Fruit fly (Drosophila melanogaster) whole organism, embryonic: ENCODE data around the gene Coq5.

Experiments
- Ada2b ChIP-seq: fragments of 200-800 bp; sonication (Bioruptor generic); IDR thresholded peaks from 2 replicates; pipeline ENCODE4 v1.3.6; 2022; ENCODE audit warnings: missing biosample characterization, missing genetic modification characterization
- Awh ChIP-seq: fragments of 200-800 bp; sonication (Bioruptor generic); IDR thresholded peaks from 2 replicates; pipeline ENCODE4, ENCODE4 v1.3.6; 2022; ENCODE audit warnings: missing biosample characterization, missing genetic modification characterization
- B-H2 ChIP-seq: fragments of 200-800 bp; sonication (Bioruptor generic); optimal IDR thresholded peaks from 2 replicates; lab custom pipeline; 2018; ENCODE audit warnings: missing biosample characterization, mild to moderate bottlenecking, missing genetic modification characterization
- CG10274 ChIP-seq: fragments of 200-800 bp; sonication (Bioruptor generic); optimal IDR thresholded peaks from 3 replicates; lab custom pipeline; 2017; ENCODE audit warnings: missing biosample characterization, mild to moderate bottlenecking, missing genetic modification characterization
- CG10431 ChIP-seq: fragments of 200-800 bp; sonication (Bioruptor generic); optimal IDR thresholded peaks from 3 replicates; lab custom pipeline; 2018; ENCODE audit warnings: missing biosample characterization, mild to moderate bottlenecking, missing genetic modification characterization
- CG1233 ChIP-seq: fragments of 200-800 bp; sonication (Bioruptor generic); optimal IDR thresholded peaks from 4 replicates; lab custom pipeline; 2018; ENCODE audit warnings: missing biosample characterization, mild to moderate bottlenecking, missing genetic modification characterization
- CG12391 ChIP-seq: fragments of 200-800 bp; sonication (Bioruptor generic); optimal IDR thresholded peaks from 3 replicates; lab custom pipeline; 2018; ENCODE audit warnings: missing biosample characterization, mild to moderate bottlenecking, missing genetic modification characterization, moderate library complexity
- CG13624 ChIP-seq: fragments of 200-800 bp; sonication (Bioruptor generic); optimal IDR thresholded peaks from 2 replicates; lab custom pipeline; 2016; ENCODE audit warnings: missing biosample characterization, missing genetic modification characterization
- CG1602 ChIP-seq: fragments of 200-800 bp; sonication (Bioruptor generic); optimal IDR thresholded peaks from 3 replicates; lab custom pipeline; 2016; ENCODE audit warnings: missing biosample characterization, missing genetic modification characterization
- CG1603 ChIP-seq: fragments of 200-800 bp; sonication (Bioruptor generic); optimal IDR thresholded peaks from 2 replicates; lab custom pipeline; 2019; ENCODE audit warnings: missing biosample characterization, mild to moderate bottlenecking, missing genetic modification characterization, moderate library complexity
- CG17186 ChIP-seq: fragments of 200-800 bp; sonication (Bioruptor generic); optimal IDR thresholded peaks from 3 replicates; lab custom pipeline; 2017; ENCODE audit warnings: missing biosample characterization, missing genetic modification reagents, missing genetic modification characterization
- CG17612 ChIP-seq: fragments of 200-800 bp; sonication (Bioruptor generic); IDR thresholded peaks from 2 replicates; pipeline ENCODE4 v1.3.6; 2022; ENCODE audit warnings: missing biosample characterization, missing genetic modification characterization
- CG17802 ChIP-seq: fragments of 200-800 bp; sonication (Bioruptor generic); optimal IDR thresholded peaks from 2 replicates; lab custom pipeline; 2018; ENCODE audit warnings: missing biosample characterization, mild to moderate bottlenecking, missing genetic modification characterization, moderate library complexity
- CG18599 ChIP-seq: fragments of 200-800 bp; sonication (Bioruptor generic); optimal IDR thresholded peaks from 3 replicates; lab custom pipeline; 2017; ENCODE audit warnings: missing biosample characterization, missing genetic modification characterization, mild to moderate bottlenecking, moderate library complexity, missing genetic modification reagents
- CG4404 ChIP-seq: fragments of 200-800 bp; sonication (Bioruptor generic); IDR thresholded peaks from 2 replicates; pipeline ENCODE4 v1.3.6; 2022; ENCODE audit warnings: missing biosample characterization, missing genetic modification characterization
- CG6654 ChIP-seq: fragments of 200-800 bp; sonication (Bioruptor generic); optimal IDR thresholded peaks from 2 replicates; lab custom pipeline; 2017; ENCODE audit warnings: missing biosample characterization, mild to moderate bottlenecking, missing genetic modification characterization
- CG7839 ChIP-seq: fragments of 200-800 bp; sonication (Bioruptor generic); optimal IDR thresholded peaks from 3 replicates; lab custom pipeline; 2018; ENCODE audit warnings: missing biosample characterization, mild to moderate bottlenecking, missing genetic modification characterization, moderate library complexity
- CG8089 ChIP-seq: fragments of 200-800 bp; sonication (Bioruptor generic); optimal IDR thresholded peaks from 3 replicates; lab custom pipeline; 2016; ENCODE audit warnings: missing biosample characterization, missing genetic modification characterization
- CG9609 ChIP-seq: fragments of 200-800 bp; sonication (Bioruptor generic); optimal IDR thresholded peaks from 3 replicates; lab custom pipeline; 2016; ENCODE audit warnings: missing biosample characterization, missing genetic modification characterization
- Chrac-16 ChIP-seq: fragments of 200-800 bp; sonication (Bioruptor generic); optimal IDR thresholded peaks from 3 replicates; lab custom pipeline; 2016; ENCODE audit warnings: missing biosample characterization, missing genetic modification characterization
- Doc3 ChIP-seq: fragments of 200-800 bp; sonication (Bioruptor generic); IDR thresholded peaks from 3 replicates; pipeline ENCODE4 v1.3.6; 2022; ENCODE audit warnings: missing biosample characterization, missing genetic modification characterization; ENCODE audit not compliant: partially characterized antibody
- Gug ChIP-seq: fragments of 200-800 bp; sonication (Bioruptor generic); IDR thresholded peaks from 4 replicates; pipeline ENCODE4 v1.3.6; 2022; ENCODE audit warnings: missing biosample characterization, missing genetic modification characterization
- HLHmδ ChIP-seq: fragments of 200-800 bp; sonication (Bioruptor generic); optimal IDR thresholded peaks from 2 replicates; lab custom pipeline; 2018; ENCODE audit warnings: missing biosample characterization, mild to moderate bottlenecking, missing genetic modification characterization, moderate library complexity
- HmgD ChIP-seq: fragments of 200-800 bp; sonication (Bioruptor generic); optimal IDR thresholded peaks from 3 replicates; lab custom pipeline; 2016; ENCODE audit warnings: missing biosample characterization, missing genetic modification characterization
- HmgZ ChIP-seq: fragments of 200-800 bp; sonication (Bioruptor generic); optimal IDR thresholded peaks from 2 replicates; lab custom pipeline; 2018; ENCODE audit warnings: missing biosample characterization, mild to moderate bottlenecking, missing genetic modification characterization
- Hmr ChIP-seq: fragments of 200-800 bp; sonication (Bioruptor generic); optimal IDR thresholded peaks from 3 replicates; lab custom pipeline; 2017; ENCODE audit warnings: mild to moderate bottlenecking, missing biosample characterization, missing genetic modification reagents, missing genetic modification characterization
- Hmx ChIP-seq: fragments of 200-800 bp; sonication (Bioruptor generic); optimal IDR thresholded peaks from 2 replicates; lab custom pipeline; 2016; ENCODE audit warnings: missing biosample characterization, missing genetic modification characterization
- Jarid2 ChIP-seq: fragments of 200-800 bp; sonication (Bioruptor generic); optimal IDR thresholded peaks from 3 replicates; lab custom pipeline; 2017; ENCODE audit warnings: mild to moderate bottlenecking, missing biosample characterization, missing genetic modification reagents, missing genetic modification characterization
- Lim3 ChIP-seq: fragments of 200-800 bp; sonication (Bioruptor generic); IDR thresholded peaks from 2 replicates; pipeline ENCODE4 v1.3.6; 2022; ENCODE audit warnings: missing biosample characterization, missing genetic modification characterization
- Mrtf ChIP-seq: fragments of 200-800 bp; sonication (Bioruptor generic); IDR thresholded peaks from 3 replicates; pipeline ENCODE4 v1.3.6; 2022; ENCODE audit warnings: missing biosample characterization, missing genetic modification characterization
- Six4 ChIP-seq: fragments of 200-800 bp; sonication (Bioruptor generic); optimal IDR thresholded peaks from 2 replicates; lab custom pipeline; 2016; ENCODE audit warnings: missing biosample characterization, missing genetic modification characterization
- Ssrp ChIP-seq: fragments of 200-800 bp; sonication (Bioruptor generic); optimal IDR thresholded peaks from 2 replicates; lab custom pipeline; 2018; ENCODE audit warnings: missing biosample characterization, mild to moderate bottlenecking, missing genetic modification characterization, moderate library complexity
- ato ChIP-seq: fragments of 200-800 bp; sonication (Bioruptor generic); IDR thresholded peaks from 2 replicates; pipeline ENCODE4 v1.3.6; 2022; ENCODE audit warnings: missing biosample characterization, missing genetic modification characterization; ENCODE audit not compliant: partially characterized antibody
- bab2 ChIP-seq: fragments of 200-800 bp; sonication (Bioruptor generic); optimal IDR thresholded peaks from 2 replicates; lab custom pipeline; 2016; ENCODE audit warnings: missing biosample characterization, missing genetic modification characterization
- cas ChIP-seq: fragments of 200-800 bp; sonication (Bioruptor generic); IDR thresholded peaks from 2 replicates; pipeline ENCODE4 v1.3.6; 2022; ENCODE audit warnings: missing biosample characterization, missing genetic modification characterization
- chm ChIP-seq: fragments of 200-800 bp; sonication (Bioruptor generic); IDR thresholded peaks from 2 replicates; pipeline ENCODE4 v1.3.6; 2022; ENCODE audit warnings: missing biosample characterization, missing genetic modification characterization
- emc ChIP-seq: fragments of 200-800 bp; sonication (Bioruptor generic); optimal IDR thresholded peaks from 2 replicates; lab custom pipeline; 2016; ENCODE audit warnings: missing biosample characterization, missing genetic modification characterization
- gcm ChIP-seq: fragments of 200-800 bp; sonication (Bioruptor generic); optimal IDR thresholded peaks from 2 replicates; lab custom pipeline; 2019; ENCODE audit warnings: missing biosample characterization, mild to moderate bottlenecking, missing genetic modification characterization, moderate library complexity
- grau ChIP-seq: fragments of 200-800 bp; optimal IDR thresholded peaks from 3 replicates; lab custom pipeline; 2019; ENCODE audit warnings: missing biosample characterization, mild to moderate bottlenecking, missing genetic modification characterization, moderate library complexity
- insv ChIP-seq, 2 experiments: fragments of 200-800 bp; sonication (Bioruptor generic); optimal IDR thresholded peaks; 3 replicates each; lab custom pipeline; 2016 to 2018; ENCODE audit warnings: missing biosample characterization in 2 of 2, missing genetic modification characterization in 2 of 2
- oc ChIP-seq: fragments of 200-800 bp; sonication (Bioruptor generic); optimal IDR thresholded peaks from 2 replicates; lab custom pipeline; 2018; ENCODE audit warnings: missing biosample characterization, mild to moderate bottlenecking, missing genetic modification characterization, moderate library complexity
- pfk ChIP-seq: fragments of 200-800 bp; sonication (Bioruptor generic); optimal IDR thresholded peaks from 2 replicates; lab custom pipeline; 2018; ENCODE audit warnings: missing biosample characterization, mild to moderate bottlenecking, missing genetic modification characterization, moderate library complexity
- pros ChIP-seq: fragments of 200-800 bp; sonication (Bioruptor generic); optimal IDR thresholded peaks from 3 replicates; lab custom pipeline; 2019; ENCODE audit warnings: missing biosample characterization, mild to moderate bottlenecking, missing genetic modification characterization, moderate library complexity
- pzg ChIP-seq: fragments of 200-800 bp; sonication (Bioruptor generic); optimal IDR thresholded peaks from 3 replicates; lab custom pipeline; 2018; ENCODE audit warnings: missing biosample characterization, mild to moderate bottlenecking, missing genetic modification characterization, moderate library complexity
- ranshi ChIP-seq: fragments of 200-800 bp; sonication (Bioruptor generic); IDR thresholded peaks from 2 replicates; pipeline ENCODE4 v1.3.6; 2022; ENCODE audit warnings: missing biosample characterization, missing genetic modification characterization
- sr ChIP-seq: fragments of 200-800 bp; sonication (Bioruptor generic); IDR thresholded peaks from 3 replicates; pipeline ENCODE4 v1.3.6; 2022; ENCODE audit warnings: missing biosample characterization, missing genetic modification characterization
- tin ChIP-seq: fragments of 200-800 bp; sonication (Bioruptor generic); optimal IDR thresholded peaks from 3 replicates; lab custom pipeline; 2016; ENCODE audit warnings: missing biosample characterization, missing genetic modification characterization
- tx ChIP-seq: fragments of 200-800 bp; sonication (Bioruptor generic); optimal IDR thresholded peaks from 2 replicates; lab custom pipeline; 2016; ENCODE audit warnings: missing biosample characterization, missing genetic modification characterization
- wdn ChIP-seq: fragments of 200-800 bp; sonication (Bioruptor generic); IDR thresholded peaks from 2 replicates; pipeline ENCODE4 v1.3.6; 2022; ENCODE audit warnings: missing biosample characterization, missing genetic modification characterization

Coq5 gene

DNA sequence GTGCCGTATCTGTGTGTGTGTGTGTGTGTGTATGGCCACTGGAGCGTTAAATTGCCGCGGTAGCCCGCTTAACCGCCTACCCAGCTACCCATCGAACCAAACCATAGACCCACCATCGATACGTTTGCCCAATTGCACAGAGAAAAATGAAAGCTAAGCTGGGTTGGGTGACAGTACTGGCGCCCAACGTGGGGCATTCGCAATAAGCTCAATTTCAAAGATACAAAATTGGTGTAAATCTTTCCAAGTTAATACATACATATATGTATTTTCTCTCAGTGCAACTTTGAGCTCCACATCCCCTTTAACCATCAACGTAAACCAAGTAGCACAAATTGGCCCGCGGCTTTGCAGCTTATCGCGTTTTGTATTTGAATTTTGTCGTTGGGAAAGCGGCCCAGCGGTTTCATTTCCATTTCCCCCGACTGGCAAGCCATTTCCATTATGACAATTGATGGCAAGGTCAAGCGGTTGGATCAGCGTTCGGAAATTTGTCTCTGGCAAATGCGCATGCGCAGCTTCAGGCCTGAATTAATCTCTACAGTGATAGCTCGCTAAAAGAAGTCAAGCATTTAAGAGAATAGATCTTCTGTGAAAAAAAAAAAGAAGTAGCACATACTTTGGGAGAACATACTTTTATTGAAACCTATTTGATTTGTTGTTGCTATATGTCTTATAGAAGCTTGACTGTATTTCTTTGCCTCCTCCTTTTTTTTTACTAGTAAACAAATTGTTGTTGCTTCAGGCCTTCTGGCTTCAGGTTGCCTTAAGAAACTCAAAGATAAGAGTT is 38.2 kb upstream of the Coq5 start (continued):
- peak; percentile 52; the same call in 1 of the 2 replicates for TF ChIP-seq CG4404 (GFP tag; lab: Robert Waterston, UW)
- TF ChIP-seq tin, result peak; percentile 66
- 0 out of 2 replicates have a peak, but pooled peaks have one; percentile 48 for TF ChIP-seq Lim3
- peak; percentile 44; the same call in 1 of the 2 replicates for TF ChIP-seq wdn
- TF ChIP-seq chm (GFP tag; lab: Robert Waterston, UW), result peak; percentile 80
- TF ChIP-seq Gug (GFP tag; lab: Robert Waterston, UW), result peak; percentile 87
- no peak for TF ChIP-seq Doc3 (GFP tag; lab: Robert Waterston, UW)
- no peak for TF ChIP-seq B-H2 (GFP tag; lab: Kevin White, UChicago)
- TF ChIP-seq Mrtf (GFP tag; lab: Robert Waterston, UW), result peak; percentile 79
- peak; percentile 39 for TF ChIP-seq Six4
- peak; percentile 74 for TF ChIP-seq bab2 (GFP tag; lab: Kevin White, UChicago)
- peak; percentile 53 for TF ChIP-seq gcm (GFP tag; lab: Kevin White, UChicago)
- TF ChIP-seq Awh, result peak; percentile 81
- TF ChIP-seq CG13624 (GFP tag; lab: Kevin White, UChicago), result peak; percentile 55
- peak; percentile 67 for TF ChIP-seq CG12391 (tag; lab: Kevin White, UChicago)
- peak; percentile 77 for TF ChIP-seq CG7839 (tag; lab: Kevin White, UChicago)
- peak; percentile 17 for TF ChIP-seq Jarid2
- peak; percentile 75 for TF ChIP-seq ranshi (GFP tag; lab: Robert Waterston, UW)
- peak; percentile 56 for TF ChIP-seq CG17612 (GFP tag; lab: Robert Waterston, UW)
- TF ChIP-seq Ada2b (GFP tag; lab: Robert Waterston, UW), result peak; percentile 84
- TF ChIP-seq Chrac-16 (GFP tag; lab: Kevin White, UChicago), result peak; percentile 68
- peak; percentile 93 for TF ChIP-seq CG1603
- no peak for TF ChIP-seq pzg (GFP tag; lab: Kevin White, UChicago)
- peak; percentile 18 for TF ChIP-seq CG6654 (GFP tag; lab: Kevin White, UChicago)
- peak; percentile 72 for TF ChIP-seq Hmr (GFP tag; lab: Kevin White, UChicago)
- peak; percentile 52 for TF ChIP-seq CG17802 (tag; lab: Kevin White, UChicago)
- peak; percentile 62 for TF ChIP-seq CG8089 (GFP tag; lab: Kevin White, UChicago)
- no peak for TF ChIP-seq HLHmδ (GFP tag; lab: Kevin White, UChicago)
- no peak for TF ChIP-seq HmgD (GFP tag; lab: Kevin White, UChicago)
- TF ChIP-seq CG10431, result no peak
- TF ChIP-seq CG1602 (GFP tag; lab: Kevin White, UChicago), result peak; percentile 59
- TF ChIP-seq CG9609 (GFP tag; lab: Kevin White, UChicago), result peak; percentile 59
- TF ChIP-seq CG17186 (GFP tag; lab: Kevin White, UChicago), result peak; percentile 8
- TF ChIP-seq CG10274 (GFP tag; lab: Kevin White, UChicago), result peak; percentile 34
- peak; percentile 43 for TF ChIP-seq tx (GFP tag; lab: Kevin White, UChicago)
- no peak for TF ChIP-seq ato
- peak; percentile 88 for TF ChIP-seq grau (tag; lab: Kevin White, UChicago)
- peak; percentile 68 for TF ChIP-seq CG18599
- TF ChIP-seq insv (GFP tag; optimal IDR thresholded peaks at IDR 0.05; lab: Kevin White, UChicago), result no peak
- TF ChIP-seq Hmx (GFP tag; lab: Kevin White, UChicago), result no peak
- TF ChIP-seq Ssrp (tag; lab: Kevin White, UChicago), result peak; percentile 51
- peak; percentile 13 for TF ChIP-seq emc (GFP tag; lab: Kevin White, UChicago)
- TF ChIP-seq CG1233 (GFP tag; lab: Kevin White, UChicago), result peak; percentile 44
- 0 out of 2 replicates have a peak, but pooled peaks have one; percentile 12 for TF ChIP-seq cas (GFP tag; lab: Robert Waterston, UW)
- TF ChIP-seq pros (GFP tag; lab: Kevin White, UChicago), result no peak
- peak; percentile 55; the same call in 1 of the 3 replicates for TF ChIP-seq sr (GFP tag; lab: Robert Waterston, UW)
- no peak for TF ChIP-seq pfk (GFP tag; lab: Kevin White, UChicago)
- peak; percentile 44 for TF ChIP-seq HmgZ (tag; lab: Kevin White, UChicago)
- TF ChIP-seq oc (tag; lab: Kevin White, UChicago), result peak; percentile 88
